Fruit fly (Drosophila melanogaster): ENCODE measurements around the gene RhoGAP71E.

Gene RhoGAP71E

dm6 chr3L:15625676-15626414 is 37.2 kb downstream of the RhoGAP71E start (continued):
- TF ChIP-seq CG10959 (GFP tag; IDR thresholded peaks at IDR 0.05) (peak; percentile 7; the same call in 1 of the 2 replicates), CG5953 (GFP tag; IDR thresholded peaks at IDR 0.05) (0 out of 2 replicates have a peak, but pooled peaks have one; percentile 16), Hmr (GFP tag; optimal IDR thresholded peaks at IDR 0.05) (peak; percentile 88), Dbx (GFP tag; IDR thresholded peaks at IDR 0.05) (peak; percentile 71; the same call in 2 of the 3 replicates), YL-1 (GFP tag; optimal IDR thresholded peaks at IDR 0.05) (peak; percentile 66), CG8359 (GFP tag; optimal IDR thresholded peaks at IDR 0.05; ENCODE audit: borderline replicate concordance) (peak; percentile 56), jing (GFP tag; optimal IDR thresholded peaks at IDR 0.05) (peak; percentile 74), CG18599 (GFP tag; optimal IDR thresholded peaks at IDR 0.05) (peak; percentile 90), lbe (GFP tag; optimal IDR thresholded peaks at IDR 0.05) (no peak), CG10431 (GFP tag; optimal IDR thresholded peaks at IDR 0.05) (peak; percentile 41), CG31441 (GFP tag; IDR thresholded peaks at IDR 0.05) (peak; percentile 96), slbo (GFP tag; IDR thresholded peaks at IDR 0.05) (peak; percentile 87), prd (optimal IDR thresholded peaks at IDR 0.05) (no peak), prd (GFP tag; IDR thresholded peaks at IDR 0.05) (peak; percentile 88), gcm (GFP tag; optimal IDR thresholded peaks at IDR 0.05) (peak; percentile 91), h (optimal IDR thresholded peaks at IDR 0.05) (no peak), CG42726 (GFP tag; IDR thresholded peaks at IDR 0.05; ENCODE audit: partially characterized antibody) (no peak), fu2 (GFP tag; optimal IDR thresholded peaks at IDR 0.05) (no peak), Side (GFP tag; optimal IDR thresholded peaks at IDR 0.05) (no peak), pfk (GFP tag; optimal IDR thresholded peaks at IDR 0.05) (no peak), mam (GFP tag; optimal IDR thresholded peaks at IDR 0.05) (peak; percentile 55), dan (GFP tag; IDR thresholded peaks at IDR 0.05) (no peak), disco-r (GFP tag; optimal IDR thresholded peaks at IDR 0.05) (no peak), MESR4 (GFP tag; optimal IDR thresholded peaks at IDR 0.05) (no peak), ara (GFP tag; IDR thresholded peaks at IDR 0.05) (peak; percentile 67), nom (GFP tag; optimal IDR thresholded peaks at IDR 0.05) (peak; percentile 64), CG6854 (GFP tag; optimal IDR thresholded peaks at IDR 0.05) (peak; percentile 81), CG1024 (GFP tag; IDR thresholded peaks at IDR 0.05) (peak; percentile 57; the same call in 1 of the 2 replicates), Sox100B (GFP tag; optimal IDR thresholded peaks at IDR 0.05) (peak; percentile 97), Sry-δ (GFP tag; optimal IDR thresholded peaks at IDR 0.05) (no peak), CG4360 (GFP tag; IDR thresholded peaks at IDR 0.05) (peak; percentile 45; the same call in 1 of the 2 replicates), pros (GFP tag; optimal IDR thresholded peaks at IDR 0.05) (no peak), fd3F (GFP tag; optimal IDR thresholded peaks at IDR 0.05) (peak; percentile 89), usp (GFP tag; optimal IDR thresholded peaks at IDR 0.05) (no peak), HLH3B (GFP tag; IDR thresholded peaks at IDR 0.05) (peak; percentile 78), CG13287 (GFP tag; IDR thresholded peaks at IDR 0.05; ENCODE audit: partially characterized antibody) (no peak; the same call in 1 of the 2 replicates), wdn (GFP tag; IDR thresholded peaks at IDR 0.05) (peak; percentile 48; the same call in 1 of the 2 replicates), Blimp-1 (GFP tag; optimal IDR thresholded peaks at IDR 0.05) (peak; percentile 95), CG6272 (GFP tag; IDR thresholded peaks at IDR 0.05) (no peak), CG4707 (GFP tag; optimal IDR thresholded peaks at IDR 0.05) (peak; percentile 24), CG10565 (GFP tag; optimal IDR thresholded peaks at IDR 0.05) (peak; percentile 7), Drgx (GFP tag; IDR thresholded peaks at IDR 0.05) (peak; percentile 90), CG15269 (tag; optimal IDR thresholded peaks at IDR 0.05) (peak; percentile 92), shn (GFP tag; optimal IDR thresholded peaks at IDR 0.05) (no peak), CG7963 (GFP tag; IDR thresholded peaks at IDR 0.05; ENCODE audit: partially characterized antibody) (no peak), Optix (GFP tag; IDR thresholded peaks at IDR 0.05) (no peak), CG12219 (GFP tag; optimal IDR thresholded peaks at IDR 0.05) (peak; percentile 67), mld (GFP tag; IDR thresholded peaks at IDR 0.05; ENCODE audit: partially characterized antibody) (no peak), CG12942 (GFP tag; optimal IDR thresholded peaks at IDR 0.05) (peak; percentile 84)

Data from whole organism, embryonic.